Worm (Caenorhabditis elegans) whole organism, late embryonic: ENCODE data around the gene nhr-121.
"Not testable (repeated sequence)": the region's sequence is repeated elsewhere in the genome, so short reads cannot be mapped to it uniquely, and the experiment has no call there.

Experiments
- C08G9.2 ChIP-seq: sonication (generic microtip); optimal IDR thresholded peaks from 2 replicates; lab custom pipeline; 2016; ENCODE audit warnings: mild to moderate bottlenecking, missing genetic modification characterization, moderate library complexity, missing compliant biosample characterization
- C38D4.7 ChIP-seq: fragments of 200-800 bp; sonication (Bioruptor generic); optimal IDR thresholded peaks from 2 replicates; lab custom pipeline; 2018; ENCODE audit warnings: mild to moderate bottlenecking, missing genetic modification characterization, moderate library complexity, missing compliant biosample characterization
- K09A11.1 ChIP-seq: sonication (generic microtip); optimal IDR thresholded peaks from 2 replicates; lab custom pipeline; 2017; ENCODE audit warnings: antibody characterized with exemption, mild to moderate bottlenecking, missing genetic modification characterization, missing compliant biosample characterization; ENCODE audit not compliant: insufficient read depth
- ahr-1 ChIP-seq: sonication (generic microtip); optimal IDR thresholded peaks from 2 replicates; lab custom pipeline; 2016; ENCODE audit warnings: missing genetic modification characterization, missing compliant biosample characterization
- ceh-18 ChIP-seq: sonication (generic microtip); optimal IDR thresholded peaks from 2 replicates; lab custom pipeline; 2016; ENCODE audit warnings: missing genetic modification characterization, missing compliant biosample characterization
- ceh-30 ChIP-seq: fragments of 150-350 bp; optimal IDR thresholded peaks from 2 replicates; lab custom pipeline; 2014; ENCODE audit warnings: missing biosample characterization, missing genetic modification characterization
- che-1 ChIP-seq: sonication (generic microtip); optimal IDR thresholded peaks from 2 replicates; lab custom pipeline; 2016; ENCODE audit warnings: mild to moderate bottlenecking, missing genetic modification characterization, missing compliant biosample characterization
- lin-11 ChIP-seq: fragments of 200-800 bp; sonication (Bioruptor generic); optimal IDR thresholded peaks from 2 replicates; lab custom pipeline; 2018; ENCODE audit warnings: mild to moderate bottlenecking, missing genetic modification characterization, missing compliant biosample characterization
- pha-4 ChIP-seq: fragments of 150-350 bp; optimal IDR thresholded peaks from 2 replicates; lab custom pipeline; 2018; ENCODE audit warnings: missing biosample characterization, missing genetic modification reagents, missing genetic modification characterization
- pqm-1 ChIP-seq: sonication (generic microtip); optimal IDR thresholded peaks from 2 replicates; lab custom pipeline; 2016; ENCODE audit warnings: missing genetic modification characterization, missing compliant biosample characterization
- rnt-1 ChIP-seq: sonication (generic microtip); optimal IDR thresholded peaks from 2 replicates; lab custom pipeline; 2016; ENCODE audit warnings: missing genetic modification characterization, missing compliant biosample characterization
- tbx-2 ChIP-seq: sonication (generic microtip); optimal IDR thresholded peaks from 2 replicates; lab custom pipeline; 2016; ENCODE audit warnings: missing genetic modification characterization, missing compliant biosample characterization
- unc-42 ChIP-seq: sonication (generic microtip); optimal IDR thresholded peaks from 2 replicates; lab custom pipeline; 2016; ENCODE audit warnings: missing genotype, missing genetic modification characterization, missing compliant biosample characterization
- unc-86 ChIP-seq: sonication (generic microtip); optimal IDR thresholded peaks from 2 replicates; lab custom pipeline; 2016; ENCODE audit warnings: missing genetic modification characterization, missing compliant biosample characterization

DNA sequence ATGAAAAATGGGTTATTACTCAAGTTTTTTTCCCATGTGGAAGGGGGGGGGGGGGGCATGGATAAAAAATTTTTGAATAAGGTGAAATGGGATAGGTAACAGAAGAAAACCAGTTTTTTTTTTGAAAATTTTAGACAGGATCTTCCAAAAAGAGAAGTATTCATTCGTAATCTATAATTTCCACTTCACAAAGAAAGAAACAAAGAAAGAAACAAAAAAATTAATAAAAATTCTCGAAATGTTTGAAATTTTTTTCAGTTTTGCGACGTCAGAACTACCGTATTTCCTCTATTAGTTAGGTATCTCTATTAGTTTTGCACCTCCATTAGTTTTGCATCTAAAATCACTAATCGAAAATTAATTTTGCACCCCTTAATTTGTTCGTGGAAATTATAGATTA lies 19.2 kb downstream of the nhr-121 start, which contains the start of gene W04B5.6:
- TF ChIP-seq C38D4.7 (GFP tag; lab: Kevin White, UChicago); rnt-1 (tag; lab: Kevin White, UChicago); K09A11.1; che-1 (tag; lab: Kevin White, UChicago); pha-4 (tag; lab: Kevin White, UChicago); unc-86 (tag; lab: Kevin White, UChicago); ahr-1 (tag; lab: Kevin White, UChicago); ceh-30; pqm-1 (tag; lab: Kevin White, UChicago); C08G9.2; unc-42 (tag; lab: Kevin White, UChicago); ceh-18; tbx-2 (tag; lab: Kevin White, UChicago); lin-11 (tag; lab: Kevin White, UChicago): not testable (repeated sequence)
